Fruit fly (Drosophila melanogaster) ovary, adult (tissue): ENCODE measurements around the gene Ugt302C1.

Experiments used
- CG17801 ChIP-seq: fragments of 200-800 bp; optimal IDR thresholded peaks from 2 replicates; lab custom pipeline; 2019; ENCODE audit warnings: missing biosample characterization, mild to moderate bottlenecking, missing genetic modification characterization, moderate library complexity; ENCODE audit not compliant: partially characterized antibody

Gene Ugt302C1

DNA sequence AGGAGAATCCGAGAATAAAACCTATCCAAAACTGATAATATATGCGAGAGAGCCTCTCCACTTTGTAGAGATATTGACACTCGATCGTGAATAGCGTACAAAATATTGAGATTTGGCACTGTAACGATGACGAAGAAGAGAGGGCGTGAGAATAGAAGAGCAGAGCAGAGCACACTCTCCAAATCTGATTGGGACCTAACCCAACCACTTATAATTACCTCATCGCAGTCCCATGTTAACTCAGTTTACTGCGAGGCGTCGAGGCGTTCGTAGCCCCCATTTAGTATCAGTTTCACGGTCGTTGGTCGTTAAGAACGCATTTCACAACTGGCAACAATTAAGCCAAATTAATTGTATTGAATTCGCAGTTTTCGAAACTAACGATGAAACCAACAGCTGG, at the start of gene Ugt302C1:
Ugt302C1 (plus strand) TSS at position 241 of the 400 bp plus-strand sequence.
- peak; percentile 44 for TF ChIP-seq CG17801 (GFP tag; lab: Kevin White, UChicago)

DNA sequence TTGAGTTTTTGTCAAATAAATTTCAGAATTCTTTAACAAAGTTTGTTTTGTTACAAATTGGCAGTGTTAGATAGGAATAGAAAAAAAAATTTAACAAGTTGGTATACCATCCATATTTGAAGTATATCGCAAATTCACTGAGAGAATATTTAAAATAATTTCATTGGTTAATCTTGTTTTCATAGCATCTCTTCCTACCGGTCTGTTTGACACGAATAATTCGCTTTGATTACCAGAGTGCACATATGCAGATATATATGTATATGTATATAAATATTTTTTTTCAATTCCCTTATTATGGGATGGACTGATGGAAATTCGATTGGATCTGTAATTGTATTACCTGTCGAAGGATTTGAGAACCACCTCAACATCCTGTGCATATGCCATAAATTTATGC, 41.3 kb upstream of the Ugt302C1 start, which contains the start of gene SdhCL:
SdhCL (minus strand) TSS at position 101 of the 400 bp plus-strand sequence.
- no peak for TF ChIP-seq CG17801 (GFP tag; lab: Kevin White, UChicago)

DNA sequence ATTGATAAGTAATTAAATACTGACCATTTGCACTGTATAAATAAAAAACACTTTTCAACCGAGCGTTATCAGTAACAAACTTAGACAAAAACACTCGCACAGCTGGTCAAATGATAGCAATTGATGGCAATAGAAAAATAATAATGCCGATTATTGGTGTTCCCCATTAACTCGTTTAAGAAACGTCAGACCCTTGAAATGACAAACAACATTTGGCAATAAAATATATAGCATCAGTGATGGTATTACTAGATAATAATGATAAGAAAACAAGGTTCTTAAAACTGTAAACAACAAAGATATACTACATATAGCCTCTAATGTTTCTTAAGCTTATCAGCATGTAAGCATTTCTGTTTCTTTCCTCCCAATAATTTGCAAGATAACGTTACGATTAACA, 30.5 kb upstream of the Ugt302C1 start:
- peak; percentile 9 for TF ChIP-seq CG17801 (GFP tag; lab: Kevin White, UChicago)

DNA sequence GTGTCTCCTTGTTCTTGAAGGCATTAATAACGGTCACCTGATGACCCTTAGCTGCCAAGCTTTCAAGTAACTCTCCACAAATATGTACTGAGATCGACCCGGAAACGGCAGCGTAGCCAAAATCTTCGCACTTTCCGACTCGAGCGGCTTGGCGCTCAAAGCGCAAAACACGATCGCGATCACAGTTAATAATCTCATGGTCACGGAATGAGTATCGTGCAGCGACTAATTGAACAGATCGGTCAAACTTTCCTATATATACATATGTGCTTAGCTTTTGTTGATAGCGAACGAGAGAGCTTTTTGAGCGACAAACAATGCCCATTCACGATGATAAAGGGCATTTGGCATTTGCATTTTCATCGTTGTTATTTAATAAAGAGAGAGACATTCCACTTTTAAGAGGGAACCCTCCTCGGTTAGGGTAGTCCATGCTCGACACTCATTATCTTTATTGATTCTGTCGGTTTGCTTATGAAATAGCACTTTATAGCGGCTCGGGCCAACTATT, 28.7 kb upstream of the Ugt302C1 start, which contains the start of gene Ugt35C1:
Ugt35C1 (minus strand) TSS at position 213 of the 511 bp plus-strand sequence.
- TF ChIP-seq CG17801 (GFP tag; lab: Kevin White, UChicago) = no peak

DNA sequence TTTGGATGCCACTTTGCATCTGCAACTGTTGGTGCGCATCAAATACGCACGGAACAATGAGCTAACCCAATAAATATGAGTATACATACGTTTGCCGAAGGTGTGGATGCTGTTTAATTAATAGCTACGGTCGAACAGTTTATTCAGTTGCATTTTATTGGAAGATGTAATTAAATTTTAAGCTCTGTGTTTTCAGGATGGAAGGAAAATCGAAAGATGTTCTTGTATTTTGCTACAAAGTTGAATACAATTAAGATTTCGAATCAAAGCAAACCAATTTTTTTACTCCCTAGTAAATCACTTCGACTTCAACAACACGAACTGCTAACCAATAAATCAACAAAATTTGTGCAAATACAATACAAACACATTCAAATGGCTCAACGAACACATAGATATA, 20.0 kb upstream of the Ugt302C1 start, which contains the start of gene mAcon2:
mAcon2 (plus strand) TSS at position 301 of the 400 bp plus-strand sequence.
- TF ChIP-seq CG17801 (GFP tag; lab: Kevin White, UChicago) = no peak

DNA sequence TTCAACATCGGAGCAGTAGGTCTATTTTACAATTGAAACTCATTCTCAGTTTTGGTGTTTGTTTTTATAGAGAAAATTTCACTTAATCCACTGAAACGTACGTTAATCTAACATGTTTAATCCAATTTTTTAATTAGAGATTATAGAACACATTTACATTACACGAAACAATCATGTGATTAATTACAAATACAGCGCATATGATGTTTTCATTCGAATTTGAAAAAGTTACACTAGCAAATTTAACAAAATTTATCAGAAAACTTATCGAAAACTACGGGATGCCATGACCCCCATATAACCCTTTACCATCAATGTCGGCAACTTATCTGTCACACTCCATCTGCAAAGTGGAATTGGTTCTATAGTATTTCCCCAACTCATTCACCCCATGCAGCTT, 11.8 kb upstream of the Ugt302C1 start, which contains the start of gene CheA86a:
CheA86a (minus strand) TSS at position 101 of the 400 bp plus-strand sequence.
- TF ChIP-seq CG17801 (GFP tag; lab: Kevin White, UChicago) = no peak

DNA sequence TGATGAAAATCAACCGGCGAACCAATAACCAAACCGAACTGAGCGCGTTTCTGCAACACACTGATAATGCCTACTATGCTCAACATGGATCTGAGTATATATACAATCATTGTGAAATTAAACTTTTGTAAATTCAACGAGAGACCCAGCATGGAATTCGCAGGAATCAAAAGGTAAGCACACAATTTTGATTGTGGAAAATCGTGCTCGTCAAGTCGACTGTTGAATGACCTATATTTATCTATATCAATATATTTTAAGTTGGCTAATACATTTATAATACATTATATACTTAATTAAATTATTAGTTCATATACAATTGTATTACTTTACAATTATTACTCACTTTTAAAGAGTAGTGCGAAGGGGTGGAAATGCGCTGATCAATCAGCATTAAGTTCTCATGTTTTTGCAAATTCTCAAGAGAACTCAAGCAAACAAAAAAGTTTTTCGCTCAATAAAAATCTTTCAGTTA, 3.1 kb upstream of the Ugt302C1 start, which contains the start of gene Ugt302K1:
Ugt302K1 (minus strand) TSS at position 51 of the 475 bp plus-strand sequence.
- TF ChIP-seq CG17801 (GFP tag; lab: Kevin White, UChicago) = peak; percentile 37

DNA sequence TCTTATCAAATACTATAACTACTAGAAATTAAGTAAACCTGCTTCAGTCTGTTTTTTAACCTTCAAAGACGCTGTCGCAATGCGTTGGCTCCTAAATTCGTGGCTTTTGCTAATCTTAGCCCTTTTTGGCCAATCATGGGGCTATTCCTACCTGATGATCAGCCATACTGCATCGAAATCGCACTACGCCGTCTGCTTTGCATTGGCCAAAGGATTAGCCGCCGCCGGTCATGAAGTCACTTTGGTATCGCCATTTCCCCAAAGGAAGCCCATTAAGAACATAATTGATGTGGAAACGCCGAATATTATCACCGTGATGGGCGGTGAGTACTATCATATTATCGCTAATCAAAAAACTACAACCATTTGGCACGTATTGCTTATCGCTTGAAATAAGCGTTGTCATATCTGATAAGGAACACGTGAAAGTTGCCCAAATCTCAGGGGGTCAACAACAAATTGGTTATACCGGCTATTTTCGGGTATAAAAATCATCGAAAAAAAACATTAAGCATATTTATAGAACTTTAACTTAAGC, 2.3 kb upstream of the Ugt302C1 start, which contains the start of gene Ugt302E1:
Ugt302E1 (plus strand) TSS at position 51 of the 538 bp plus-strand sequence.
- no peak for TF ChIP-seq CG17801 (GFP tag; lab: Kevin White, UChicago)

DNA sequence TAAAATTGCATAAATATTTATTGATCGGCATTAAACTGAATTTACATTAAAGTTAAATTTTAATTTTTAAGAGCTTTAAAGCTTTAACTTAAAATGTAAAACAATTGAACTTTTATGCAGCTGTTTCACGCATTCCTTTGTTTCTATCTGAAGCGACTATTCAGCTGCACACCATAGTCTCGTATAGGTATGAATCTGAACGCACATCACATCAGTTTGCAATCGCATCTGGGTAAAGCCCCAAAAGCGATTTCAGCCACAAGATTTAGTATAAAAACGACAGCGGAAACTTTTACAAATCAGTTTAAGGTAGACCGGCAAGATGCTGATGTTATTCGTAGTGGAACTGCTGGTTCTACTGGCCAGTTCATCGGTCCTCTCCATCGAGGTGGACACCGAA, 4.0 kb downstream of the Ugt302C1 start, which contains the start of gene CG4757:
CG4757 (plus strand) TSS at position 301 of the 400 bp plus-strand sequence.
- TF ChIP-seq CG17801 (GFP tag; lab: Kevin White, UChicago) = no peak

DNA sequence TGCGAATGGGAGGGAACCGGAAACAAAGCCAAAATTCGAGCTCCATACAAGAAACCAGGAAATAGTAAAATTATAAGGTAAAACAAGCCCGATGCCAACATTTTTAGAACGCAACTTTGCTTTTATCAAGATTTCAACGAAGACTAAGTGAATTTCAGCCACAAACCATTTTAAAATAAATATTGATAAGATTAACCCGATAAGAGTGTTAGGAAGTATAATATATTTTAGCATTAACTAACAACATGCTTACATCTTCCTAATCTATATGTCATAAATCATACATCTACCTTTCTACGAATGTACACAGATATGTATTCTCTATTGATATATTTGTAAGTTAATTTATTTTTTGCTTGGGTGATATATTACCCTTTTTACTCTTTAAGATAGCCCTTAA, 9.1 kb downstream of the Ugt302C1 start, which contains the start of gene Ugt35E1:
Ugt35E1 (minus strand) TSS at position 101 of the 400 bp plus-strand sequence.
- no peak for TF ChIP-seq CG17801 (GFP tag; lab: Kevin White, UChicago)

DNA sequence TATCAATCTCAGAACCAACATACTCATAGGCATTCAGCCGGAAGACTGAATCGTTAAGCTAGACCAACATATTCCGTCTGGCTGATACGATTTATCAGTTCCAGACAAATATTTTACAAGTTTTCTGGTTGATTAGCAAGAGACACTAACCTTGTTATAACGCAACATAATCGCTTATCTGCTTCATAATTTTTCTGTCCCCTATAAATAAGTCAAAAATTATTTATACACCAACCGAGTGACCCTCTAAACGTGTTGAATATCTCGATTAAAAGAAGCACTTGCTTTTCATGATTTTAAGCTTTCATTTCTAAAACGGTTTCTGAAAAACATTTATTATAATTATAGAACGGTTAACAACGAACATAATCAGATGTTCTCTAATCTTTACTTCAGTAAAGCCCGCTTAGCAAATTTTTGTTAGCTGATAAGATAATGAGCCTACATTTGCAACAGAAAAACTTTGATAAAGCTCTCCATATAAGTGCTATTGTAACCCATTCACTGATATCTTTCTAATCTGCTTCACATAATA, 11.1 kb downstream of the Ugt302C1 start, which contains the start of gene Ugt35E2:
Ugt35E2 (minus strand) TSS at position 51 of the 535 bp plus-strand sequence.
- TF ChIP-seq CG17801 (GFP tag; lab: Kevin White, UChicago) = no peak

DNA sequence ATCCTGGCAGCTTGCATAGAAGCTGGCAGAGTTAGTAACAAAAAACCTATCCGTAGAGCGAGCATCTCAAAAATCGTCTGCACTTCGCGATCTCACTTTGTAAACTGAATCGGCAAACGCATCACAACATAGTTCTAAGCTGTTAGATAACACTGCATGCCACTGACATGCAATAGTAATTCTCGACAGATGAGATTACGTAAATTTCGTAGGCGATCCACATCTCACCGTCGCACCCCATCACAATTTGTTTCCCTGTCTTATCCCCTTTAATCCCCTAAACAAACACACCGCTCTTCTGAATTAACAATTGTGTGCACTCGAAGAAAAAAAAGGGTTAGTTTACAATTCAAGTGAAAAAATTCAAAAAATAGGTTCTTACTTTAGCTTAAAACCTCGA, 13.2 kb downstream of the Ugt302C1 start, which contains the start of gene Ugt35B1:
Ugt35B1 (minus strand) TSS at position 101 of the 400 bp plus-strand sequence.
- TF ChIP-seq CG17801 (GFP tag; lab: Kevin White, UChicago) = no peak

DNA sequence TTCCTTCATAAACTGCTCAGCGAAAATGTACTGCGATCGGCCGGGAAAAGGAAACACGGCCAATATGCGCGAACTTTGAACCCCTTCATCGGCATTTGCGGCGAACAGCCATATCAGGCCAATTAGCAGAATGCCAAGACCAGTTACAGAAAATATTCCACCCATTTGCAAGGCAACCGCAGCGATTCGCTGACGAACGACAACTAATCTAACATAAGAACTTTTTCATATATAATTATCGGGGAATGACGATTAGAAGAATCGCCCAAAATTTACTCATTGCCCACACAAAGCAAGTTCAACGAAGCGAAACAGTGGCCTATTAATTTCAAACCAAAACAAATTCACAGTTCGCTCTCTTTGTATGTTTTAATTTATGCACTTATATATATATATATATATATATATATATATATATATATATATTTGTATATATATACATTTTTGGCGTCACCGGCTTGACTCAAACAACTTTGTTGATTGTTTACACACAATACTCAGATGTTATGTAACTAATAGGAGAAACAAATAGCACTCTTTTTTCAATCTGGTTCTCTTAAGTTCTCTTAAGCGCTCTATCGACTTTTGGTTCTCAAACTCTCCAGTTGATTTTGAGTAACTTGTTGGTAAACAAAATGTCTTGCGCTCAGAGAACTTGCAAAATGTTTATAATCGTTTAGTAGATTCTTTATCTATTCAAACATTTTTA, 15.7 kb downstream of the Ugt302C1 start, which contains the start of gene Ugt35A1:
Ugt35A1 (minus strand) TSS at position 205 of the 709 bp plus-strand sequence.
- no peak for TF ChIP-seq CG17801 (GFP tag; lab: Kevin White, UChicago)

DNA sequence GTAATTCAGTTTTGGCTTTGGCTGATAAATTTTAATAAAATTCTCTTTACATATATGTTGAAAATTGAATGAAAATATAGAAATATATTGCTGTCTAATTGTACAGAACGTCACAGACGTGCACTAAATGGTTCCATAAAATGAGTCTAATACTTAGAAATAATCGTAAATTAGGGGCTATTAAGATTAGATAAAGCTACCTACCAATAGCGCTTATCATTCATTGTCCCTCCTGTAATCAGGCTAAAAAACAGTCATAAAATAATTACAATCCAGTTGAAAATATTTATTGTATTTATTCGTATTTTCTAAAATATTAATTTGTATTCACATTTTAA, 16.2 kb downstream of the Ugt302C1 start:
- TF ChIP-seq CG17801 (GFP tag; lab: Kevin White, UChicago) = peak; percentile 65

DNA sequence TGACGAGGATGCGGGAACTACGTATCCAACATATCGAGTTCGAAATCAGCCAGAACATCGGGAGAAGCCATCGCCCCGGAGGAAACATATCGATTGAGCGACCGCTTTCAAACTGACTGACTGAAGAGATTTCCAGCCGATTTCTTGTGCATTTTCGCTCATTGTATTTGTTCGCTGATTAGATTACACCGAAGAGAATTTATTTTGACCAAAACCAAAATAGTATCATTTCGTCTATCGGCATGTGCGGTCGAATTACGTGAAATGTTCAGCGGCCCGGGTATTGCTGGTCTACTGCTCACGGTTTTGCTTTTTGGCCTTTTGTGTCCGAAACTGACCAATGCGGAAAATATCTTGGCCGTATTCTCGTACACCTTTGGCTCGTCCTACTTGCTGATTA, 18.4 kb downstream of the Ugt302C1 start, which contains the start of the genes Ugt304A1 and Ugt303A1:
Ugt304A1 (minus strand) TSS at position 101 of the 400 bp plus-strand sequence.
Ugt303A1 (plus strand) TSS at position 222 of the 400 bp plus-strand sequence.
- TF ChIP-seq CG17801 (GFP tag; lab: Kevin White, UChicago) = no peak
